Fruit fly (Drosophila melanogaster): ENCODE data around the gene xit.

- no peak for TF ChIP-seq danr (GFP tag; IDR thresholded peaks at IDR 0.05)
- TF ChIP-seq CG17361 (GFP tag; IDR thresholded peaks at IDR 0.05): no peak
- TF ChIP-seq CHES-1-like (GFP tag; optimal IDR thresholded peaks at IDR 0.05): no peak
- no peak for TF ChIP-seq Hr39 (optimal IDR thresholded peaks at IDR 0.05)
- TF ChIP-seq al (GFP tag; IDR thresholded peaks at IDR 0.05): no peak
- no peak for TF ChIP-seq CG6854 (GFP tag; optimal IDR thresholded peaks at IDR 0.05)
- no peak for TF ChIP-seq Sox100B (GFP tag; optimal IDR thresholded peaks at IDR 0.05)
- no peak for TF ChIP-seq CG10565 (GFP tag; optimal IDR thresholded peaks at IDR 0.05)
- no peak for TF ChIP-seq mam (GFP tag; optimal IDR thresholded peaks at IDR 0.05)
- TF ChIP-seq ERR (GFP tag; optimal IDR thresholded peaks at IDR 0.05): no peak
- TF ChIP-seq Dip3 (GFP tag; optimal IDR thresholded peaks at IDR 0.05): no peak
Measured at dm6 chrX:6799261-6800022, 21.4 kb upstream of the xit start.
